Worm (Caenorhabditis elegans) whole organism, L2 larva: ENCODE data around the gene T19C3.4.

ENCODE experiments used
- F13H6.1 ChIP-seq: sonication (generic microtip); optimal IDR thresholded peaks from 2 replicates; lab custom pipeline; 2016; ENCODE audit warnings: missing genetic modification characterization, missing compliant biosample characterization
- Y55F3AM.14 ChIP-seq: fragments of 200-800 bp; sonication (Bioruptor generic); optimal IDR thresholded peaks from 2 replicates; lab custom pipeline; 2018; ENCODE audit warnings: mild to moderate bottlenecking, missing genetic modification characterization, missing compliant biosample characterization
- ZK546.5 ChIP-seq: sonication (generic microtip); optimal IDR thresholded peaks from 2 replicates; lab custom pipeline; 2017; ENCODE audit warnings: missing biosample characterization, missing genetic modification characterization
- alr-1 ChIP-seq: fragments of 150-350 bp; optimal IDR thresholded peaks from 2 replicates; lab custom pipeline; 2014; ENCODE audit warnings: missing biosample characterization, missing genetic modification characterization
- aly-2 ChIP-seq: fragments of 150-350 bp; optimal IDR thresholded peaks from 2 replicates; lab custom pipeline; 2014; ENCODE audit warnings: missing biosample characterization, missing genetic modification characterization
- ama-1 ChIP-seq: fragments of 150-350 bp; optimal IDR thresholded peaks from 2 replicates; lab custom pipeline; 2018; ENCODE audit warnings: inconsistent platforms
- blmp-1 ChIP-seq: sonication (generic microtip); optimal IDR thresholded peaks from 2 replicates; lab custom pipeline; 2017; ENCODE audit warnings: missing genetic modification characterization, mild to moderate bottlenecking, missing compliant biosample characterization, antibody characterized with exemption, moderate library complexity; ENCODE audit not compliant: insufficient read depth
- ceh-16 ChIP-seq: fragments of 150-350 bp; optimal IDR thresholded peaks from 2 replicates; lab custom pipeline; 2014; ENCODE audit warnings: missing biosample characterization, missing genetic modification characterization
- ceh-82 ChIP-seq: fragments of 150-350 bp; optimal IDR thresholded peaks from 2 replicates; lab custom pipeline; 2014; ENCODE audit warnings: missing biosample characterization, missing genetic modification characterization
- crh-2 ChIP-seq: sonication (generic microtip); optimal IDR thresholded peaks from 2 replicates; lab custom pipeline; 2017; ENCODE audit warnings: missing biosample characterization, missing genetic modification characterization
- dmd-4 ChIP-seq: sonication (generic microtip); optimal IDR thresholded peaks from 2 replicates; lab custom pipeline; 2017; ENCODE audit warnings: missing biosample characterization, missing genetic modification characterization
- egl-27 ChIP-seq: sonication (generic microtip); optimal IDR thresholded peaks from 3 replicates; lab custom pipeline; 2017; ENCODE audit warnings: missing biosample characterization, missing genetic modification reagents, missing genetic modification characterization
- elt-1 ChIP-seq: fragments of 150-350 bp; optimal IDR thresholded peaks from 2 replicates; lab custom pipeline; 2014; ENCODE audit warnings: missing biosample characterization, missing genetic modification characterization
- elt-3 ChIP-seq: sonication (generic microtip); optimal IDR thresholded peaks from 2 replicates; lab custom pipeline; 2017; ENCODE audit warnings: missing biosample characterization, missing genetic modification characterization
- fos-1 ChIP-seq: fragments of 150-350 bp; optimal IDR thresholded peaks from 2 replicates; lab custom pipeline; 2014; ENCODE audit warnings: missing biosample characterization, missing genetic modification characterization
- gmeb-1 ChIP-seq: fragments of 150-350 bp; optimal IDR thresholded peaks from 2 replicates; lab custom pipeline; 2014; ENCODE audit warnings: missing biosample characterization, missing genetic modification characterization
- lin-11 ChIP-seq: fragments of 150-350 bp; sonication (generic microtip); optimal IDR thresholded peaks from 2 replicates; lab custom pipeline; 2014; ENCODE audit warnings: missing biosample characterization, missing genetic modification characterization, inconsistent platforms, mixed read lengths
- lin-13 ChIP-seq: fragments of 150-350 bp; optimal IDR thresholded peaks from 2 replicates; lab custom pipeline; 2014; ENCODE audit warnings: missing biosample characterization, missing genetic modification reagents, missing genetic modification characterization
- lin-39 ChIP-seq: fragments of 150-350 bp; optimal IDR thresholded peaks from 2 replicates; lab custom pipeline; 2014; ENCODE audit warnings: missing biosample characterization, missing genetic modification reagents, missing genetic modification characterization
- lsy-2 ChIP-seq, 2 experiments: fragments of 150-350 bp in 1 of 2; sonication (generic microtip) in 1 of 2; optimal IDR thresholded peaks; 2 replicates each; lab custom pipeline; 2014 to 2017; ENCODE audit warnings: missing biosample characterization in 2 of 2, missing genetic modification characterization in 2 of 2
- mab-5 ChIP-seq: fragments of 150-350 bp; optimal IDR thresholded peaks from 2 replicates; lab custom pipeline; 2014; ENCODE audit warnings: missing biosample characterization, missing genetic modification characterization
- mbf-1 ChIP-seq: sonication (generic microtip); optimal IDR thresholded peaks from 2 replicates; lab custom pipeline; 2017; ENCODE audit warnings: missing biosample characterization, missing genetic modification characterization
- nhr-10 ChIP-seq: sonication (generic microtip); optimal IDR thresholded peaks from 2 replicates; lab custom pipeline; 2017; ENCODE audit warnings: missing biosample characterization, missing genetic modification characterization
- nhr-11 ChIP-seq: fragments of 150-350 bp; optimal IDR thresholded peaks from 2 replicates; lab custom pipeline; 2014; ENCODE audit warnings: missing biosample characterization, missing genetic modification characterization
- nhr-12 ChIP-seq: fragments of 150-350 bp; optimal IDR thresholded peaks from 2 replicates; lab custom pipeline; 2014; ENCODE audit warnings: missing biosample characterization, missing genetic modification characterization
- nhr-129 ChIP-seq: fragments of 150-350 bp; optimal IDR thresholded peaks from 2 replicates; lab custom pipeline; 2014; ENCODE audit warnings: missing biosample characterization, missing genetic modification characterization
- nhr-21 ChIP-seq: fragments of 150-350 bp; optimal IDR thresholded peaks from 2 replicates; lab custom pipeline; 2014; ENCODE audit warnings: missing biosample characterization, missing genetic modification characterization
- nhr-23 ChIP-seq: fragments of 150-350 bp; optimal IDR thresholded peaks from 2 replicates; lab custom pipeline; 2014; ENCODE audit warnings: missing biosample characterization, missing genetic modification reagents, missing genetic modification characterization
- nhr-237 ChIP-seq: fragments of 150-350 bp; optimal IDR thresholded peaks from 2 replicates; lab custom pipeline; 2014; ENCODE audit warnings: missing biosample characterization, missing genetic modification characterization
- nhr-25 ChIP-seq: fragments of 150-350 bp; sonication (generic microtip); optimal IDR thresholded peaks from 3 replicates; lab custom pipeline; 2014; ENCODE audit warnings: missing biosample characterization, missing genetic modification characterization
- nhr-6 ChIP-seq: fragments of 150-350 bp; optimal IDR thresholded peaks from 2 replicates; lab custom pipeline; 2014; ENCODE audit warnings: missing biosample characterization, missing genetic modification characterization
- nhr-77 ChIP-seq: fragments of 150-350 bp; optimal IDR thresholded peaks from 2 replicates; lab custom pipeline; 2014; ENCODE audit warnings: missing biosample characterization, missing genetic modification characterization
- peb-1 ChIP-seq: fragments of 150-350 bp; optimal IDR thresholded peaks from 2 replicates; lab custom pipeline; 2014; ENCODE audit warnings: missing biosample characterization, missing genetic modification characterization
- sem-4 ChIP-seq: fragments of 150-350 bp; optimal IDR thresholded peaks from 2 replicates; lab custom pipeline; 2014; ENCODE audit warnings: missing biosample characterization, missing genetic modification reagents, missing genetic modification characterization
- sma-3 ChIP-seq: sonication (generic microtip); optimal IDR thresholded peaks from 2 replicates; lab custom pipeline; 2016; ENCODE audit warnings: missing genetic modification reagents, missing genetic modification characterization, missing compliant biosample characterization
- sma-9 ChIP-seq, 2 experiments: fragments of 150-350 bp in 1 of 2; sonication (generic microtip) in 1 of 2; optimal IDR thresholded peaks; 2 replicates each; lab custom pipeline; 2014 to 2016; ENCODE audit warnings: missing genetic modification characterization in 2 of 2, mild to moderate bottlenecking in 1 of 2, missing biosample characterization in 1 of 2, missing compliant biosample characterization in 1 of 2, missing genetic modification reagents in 1 of 2, moderate library complexity in 1 of 2
- snpc-4 ChIP-seq: fragments of 150-350 bp; optimal IDR thresholded peaks from 2 replicates; lab custom pipeline; 2014; ENCODE audit warnings: missing biosample characterization, missing genetic modification characterization
- unc-39 ChIP-seq: fragments of 150-350 bp; optimal IDR thresholded peaks from 2 replicates; lab custom pipeline; 2014; ENCODE audit warnings: missing biosample characterization, missing genetic modification characterization
- unc-55 ChIP-seq: fragments of 150-350 bp; sonication (generic microtip); optimal IDR thresholded peaks from 3 replicates; lab custom pipeline; 2014; ENCODE audit warnings: missing biosample characterization, missing genetic modification reagents, missing genetic modification characterization
- unc-62 ChIP-seq: fragments of 150-350 bp; optimal IDR thresholded peaks from 2 replicates; lab custom pipeline; 2014; ENCODE audit warnings: missing biosample characterization, missing genetic modification reagents, missing genetic modification characterization
- ztf-1 ChIP-seq: fragments of 200-800 bp; sonication (Bioruptor generic); conservative IDR thresholded peaks from 2 replicates; pipeline ENCODE4 v1.3.6; 2022; ENCODE audit warnings: missing genetic modification characterization, missing compliant biosample characterization
- ztf-11 ChIP-seq: sonication (generic microtip); optimal IDR thresholded peaks from 2 replicates; lab custom pipeline; 2017; ENCODE audit warnings: missing biosample characterization, missing genetic modification characterization
- ztf-4 ChIP-seq: fragments of 150-350 bp; optimal IDR thresholded peaks from 2 replicates; lab custom pipeline; 2014; ENCODE audit warnings: missing biosample characterization, missing genetic modification characterization

Gene T19C3.4

DNA sequence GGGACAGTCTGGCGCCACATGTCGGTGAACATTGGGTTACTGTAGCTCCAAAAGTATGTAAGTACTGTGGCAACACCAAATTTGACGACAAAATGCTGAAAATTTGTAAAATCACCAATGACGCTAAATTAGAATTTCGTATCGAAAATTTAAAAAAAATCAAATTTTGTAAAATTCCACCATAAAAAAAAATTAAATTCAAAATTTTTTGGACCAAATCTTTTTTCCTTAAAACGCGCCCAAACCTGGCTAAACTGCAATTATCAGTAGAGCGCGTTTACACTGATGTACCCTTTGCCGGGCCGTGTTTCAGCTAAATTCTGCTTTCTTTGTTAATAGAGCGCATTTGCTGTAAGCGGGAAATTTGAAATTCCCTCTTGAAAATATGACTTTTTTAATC, 11.4 kb upstream of the T19C3.4 start, which contains the start of gene T19C3.6:
TSS of gene T19C3.6 (minus strand) at position 101 of the 400 bp plus-strand sequence.
- TF ChIP-seq nhr-6: no peak
- no peak for TF ChIP-seq nhr-23 (tag; lab: Kevin White, UChicago)
- TF ChIP-seq peb-1: no peak
- TF ChIP-seq crh-2 (tag; lab: Kevin White, UChicago): no peak
- no peak for TF ChIP-seq ztf-1 (GFP tag; lab: Robert Waterston, UW)
- TF ChIP-seq unc-62 (GFP tag; lab: Kevin White, UChicago): no peak
- no peak for TF ChIP-seq nhr-10 (tag; lab: Kevin White, UChicago)
- TF ChIP-seq unc-39 (tag; lab: Kevin White, UChicago): no peak
- no peak for TF ChIP-seq egl-27 (tag; lab: Kevin White, UChicago)
- no peak for TF ChIP-seq sma-9 (GFP tag; optimal IDR thresholded peaks at IDR 0.05; lab: Kevin White, UChicago)
- no peak for TF ChIP-seq sma-9 (tag; optimal IDR thresholded peaks at IDR 0.05; lab: Kevin White, UChicago)
- no peak for TF ChIP-seq sem-4 (tag; lab: Kevin White, UChicago)
- no peak for TF ChIP-seq elt-3 (tag; lab: Kevin White, UChicago)
- TF ChIP-seq lin-11: no peak
- TF ChIP-seq ama-1 (lab: Kevin White, UChicago): no peak
- TF ChIP-seq elt-1: no peak
- TF ChIP-seq, all 48 proteins: peak for 0

DNA sequence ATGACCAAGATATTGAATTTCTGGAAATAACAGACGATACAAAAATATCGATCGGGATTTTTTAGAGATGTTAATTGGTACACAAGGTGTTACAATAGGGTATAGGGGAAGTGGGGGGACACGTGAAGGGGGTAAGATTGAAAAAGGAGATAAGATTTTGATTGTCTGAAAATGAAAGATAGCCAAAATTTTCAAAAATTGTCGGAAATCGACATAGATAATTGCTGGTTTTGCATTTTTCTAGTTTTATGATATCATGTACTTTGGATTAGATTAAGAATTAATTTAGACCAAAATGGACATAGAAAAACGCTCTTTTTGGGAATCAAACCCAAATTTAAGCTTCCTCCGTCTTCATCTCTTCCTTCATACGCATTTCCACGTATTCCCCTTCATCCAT, 7.8 kb upstream of the T19C3.4 start, which contains the start of gene T19C3.5:
TSS of gene T19C3.5 (minus strand) at position 101 of the 400 bp plus-strand sequence.
- no peak for TF ChIP-seq ztf-11 (tag; lab: Kevin White, UChicago)
- TF ChIP-seq ztf-1 (GFP tag; lab: Robert Waterston, UW): no peak

DNA sequence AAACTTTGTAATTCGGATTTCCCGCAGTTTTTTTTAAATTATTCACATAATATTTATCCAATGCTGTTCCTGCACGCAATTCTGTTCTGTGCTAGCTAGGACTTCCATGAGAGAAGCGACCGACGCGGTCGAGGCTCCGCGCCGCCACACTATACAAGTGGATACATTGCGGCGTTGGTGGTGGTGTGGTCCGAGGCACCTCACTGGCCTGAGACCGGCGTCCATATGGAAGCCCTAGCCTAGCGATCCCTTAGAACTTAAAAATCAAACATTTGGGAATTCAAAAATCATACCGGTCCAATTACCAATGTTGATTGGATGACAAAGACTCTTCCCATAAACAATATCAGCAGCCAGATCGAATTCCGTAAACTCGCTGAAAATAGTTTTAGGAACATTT, 6.0 kb upstream of the T19C3.4 start:
- TF ChIP-seq ceh-82 (no peak), nhr-23 (tag; lab: Kevin White, UChicago) (no peak), ama-1 (lab: Kevin White, UChicago) (no peak), alr-1 (tag; lab: Kevin White, UChicago) (no peak), elt-1 (no peak), unc-62 (GFP tag; lab: Kevin White, UChicago) (no peak), unc-55 (GFP tag; lab: Kevin White, UChicago) (no peak), nhr-10 (tag; lab: Kevin White, UChicago) (no peak), mbf-1 (tag; lab: Kevin White, UChicago) (no peak), lin-11 (no peak), peb-1 (no peak), blmp-1 (tag; lab: Kevin White, UChicago) (no peak), elt-3 (tag; lab: Kevin White, UChicago) (no peak), nhr-77 (tag; lab: Kevin White, UChicago) (no peak), lsy-2 (tag; optimal IDR thresholded peaks at IDR 0.05; lab: Kevin White, UChicago) (no peak)
- TF ChIP-seq, all 48 proteins: peak for 0

DNA sequence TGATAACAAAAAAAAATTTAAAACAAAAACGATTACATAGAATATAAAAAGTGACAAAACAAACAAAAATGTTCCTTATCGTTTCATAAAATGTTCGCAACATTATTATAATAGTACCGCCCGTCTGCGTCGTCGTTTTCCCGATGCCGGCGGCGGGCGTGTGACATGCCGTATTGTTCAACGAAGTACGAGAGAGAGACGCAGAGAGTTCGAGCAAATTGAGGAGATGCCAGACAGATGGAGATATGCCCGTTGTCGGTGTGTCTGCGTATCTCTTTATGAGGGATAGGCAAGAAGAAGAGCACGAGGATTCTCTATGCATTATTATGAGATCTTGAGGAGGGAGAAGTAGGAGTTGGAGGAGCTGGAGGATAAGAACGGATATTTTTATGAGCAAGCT, 3.7 kb upstream of the T19C3.4 start:
- no peak for TF ChIP-seq dmd-4 (tag; lab: Kevin White, UChicago)
- peak; percentile 67 for TF ChIP-seq egl-27 (tag; lab: Kevin White, UChicago)
- no peak for TF ChIP-seq unc-62 (GFP tag; lab: Kevin White, UChicago)
- TF ChIP-seq ztf-4 (tag; lab: Kevin White, UChicago): peak; percentile 60
- TF ChIP-seq sma-9 (GFP tag; optimal IDR thresholded peaks at IDR 0.05; lab: Kevin White, UChicago): peak; percentile 92
- no peak for TF ChIP-seq sma-9 (tag; optimal IDR thresholded peaks at IDR 0.05; lab: Kevin White, UChicago)
- no peak for TF ChIP-seq ztf-1 (GFP tag; lab: Robert Waterston, UW)
- TF ChIP-seq gmeb-1 (tag; lab: Kevin White, UChicago): peak; percentile 73
- peak; percentile 84 for TF ChIP-seq nhr-21 (tag; lab: Kevin White, UChicago)
- no peak for TF ChIP-seq elt-1
- TF ChIP-seq nhr-10 (tag; lab: Kevin White, UChicago): no peak
- TF ChIP-seq mab-5 (tag; lab: Kevin White, UChicago): peak; percentile 69
- no peak for TF ChIP-seq ceh-16 (tag; lab: Kevin White, UChicago)
- TF ChIP-seq unc-39 (tag; lab: Kevin White, UChicago): no peak
- TF ChIP-seq crh-2 (tag; lab: Kevin White, UChicago): peak; percentile 92
- peak; percentile 92 for TF ChIP-seq nhr-129 (tag; lab: Kevin White, UChicago)
- peak; percentile 77 for TF ChIP-seq nhr-25 (tag; lab: Kevin White, UChicago)
- no peak for TF ChIP-seq lin-39
- TF ChIP-seq peb-1: peak; percentile 94
- TF ChIP-seq nhr-11: no peak
- no peak for TF ChIP-seq ZK546.5 (tag; lab: Kevin White, UChicago)
- peak; percentile 88 for TF ChIP-seq unc-55 (GFP tag; lab: Kevin White, UChicago)
- peak; percentile 85 for TF ChIP-seq lin-11
- TF ChIP-seq lsy-2 (tag; optimal IDR thresholded peaks at IDR 0.05; lab: Kevin White, UChicago): peak in 1 of 2 experiments; percentile 86
- peak; percentile 77 for TF ChIP-seq lin-13 (GFP tag; lab: Kevin White, UChicago)
- no peak for TF ChIP-seq ceh-82
- TF ChIP-seq mbf-1 (tag; lab: Kevin White, UChicago): no peak
- TF ChIP-seq fos-1 (tag; lab: Kevin White, UChicago): peak; percentile 99
- no peak for TF ChIP-seq aly-2 (tag; lab: Kevin White, UChicago)
- peak; percentile 30 for TF ChIP-seq nhr-6
- peak; percentile 59 for TF ChIP-seq Y55F3AM.14
- TF ChIP-seq sma-3 (GFP tag; lab: Kevin White, UChicago): peak; percentile 83
- no peak for TF ChIP-seq ztf-11 (tag; lab: Kevin White, UChicago)
- TF ChIP-seq F13H6.1: peak; percentile 95
- no peak for TF ChIP-seq nhr-12 (tag; lab: Kevin White, UChicago)
- no peak for TF ChIP-seq nhr-237
- peak; percentile 65 for TF ChIP-seq alr-1 (tag; lab: Kevin White, UChicago)
- TF ChIP-seq sem-4 (tag; lab: Kevin White, UChicago): peak; percentile 51
- peak; percentile 65 for TF ChIP-seq snpc-4
